Fruit fly (Drosophila melanogaster): ENCODE results near the gene CG9109.
A peak's percentile ranks its signal among the peaks of the same experiment; 100 is the strongest.

DNA sequence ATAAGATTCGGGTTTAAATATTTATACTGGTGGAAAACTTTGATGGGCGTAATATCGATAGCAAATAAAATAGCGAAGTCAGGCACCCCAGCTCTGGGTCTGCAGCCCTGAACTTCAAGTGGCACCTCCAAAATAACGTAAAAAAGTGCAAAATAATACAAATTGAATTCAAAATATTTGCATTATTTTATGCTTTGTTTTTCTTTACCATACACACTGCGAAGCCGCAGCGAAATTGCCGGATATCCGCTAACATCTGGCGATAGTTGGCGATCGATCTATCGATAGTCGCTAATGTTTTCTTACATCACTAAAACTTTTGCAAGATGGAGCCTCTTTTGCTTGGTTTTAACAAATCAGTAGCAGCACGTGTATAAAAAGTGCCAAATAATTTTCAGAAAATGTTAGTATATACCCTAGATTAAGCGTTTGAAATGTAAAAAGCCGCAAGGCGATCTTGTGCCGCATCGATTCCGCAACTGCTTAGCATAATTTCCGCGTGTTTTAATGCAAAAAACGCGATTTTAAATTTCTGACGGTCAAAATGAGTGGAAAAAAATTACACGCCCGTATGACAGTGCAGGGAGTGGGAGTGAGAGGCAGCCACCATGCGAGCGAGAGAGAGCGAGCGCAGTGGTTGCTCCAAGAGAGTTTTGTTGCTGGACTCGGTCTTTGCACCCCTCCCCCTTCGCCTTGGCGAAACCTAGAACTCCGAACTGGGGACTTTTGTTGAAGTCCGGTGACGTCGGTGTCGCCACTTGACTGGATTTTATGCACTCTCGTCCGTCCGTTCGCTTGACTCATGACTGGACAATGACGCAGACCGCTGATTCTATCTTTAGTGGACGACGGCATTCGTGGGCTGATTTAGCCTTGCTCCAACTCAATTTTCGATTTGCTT lies 52.5 kb downstream of the CG9109 start, which contains the start of gene eIF4A:
- peak; percentile 28 for TF ChIP-seq CG6808 (GFP tag; optimal IDR thresholded peaks at IDR 0.05)
- TF ChIP-seq Eip93F (GFP tag; optimal IDR thresholded peaks at IDR 0.05): no peak
- TF ChIP-seq CG6854 (GFP tag; optimal IDR thresholded peaks at IDR 0.05): no peak
- TF ChIP-seq CG8632 (GFP tag; optimal IDR thresholded peaks at IDR 0.05): no peak
- TF ChIP-seq CG3919 (GFP tag; optimal IDR thresholded peaks at IDR 0.05): peak; percentile 15
- peak; percentile 43 for TF ChIP-seq svp (GFP tag)
- no peak for TF ChIP-seq CG10631 (GFP tag; optimal IDR thresholded peaks at IDR 0.05)

Data from whole organism, prepupa.